Fruit fly (Drosophila melanogaster) whole organism, embryonic: ENCODE measurements around the gene CG32483.

Experiments
- CG10274 ChIP-seq: fragments of 200-800 bp; sonication (Bioruptor generic); optimal IDR thresholded peaks from 3 replicates; lab custom pipeline; 2017; ENCODE audit warnings: missing biosample characterization, mild to moderate bottlenecking, missing genetic modification characterization
- CG11093 ChIP-seq: fragments of 200-800 bp; sonication (Bioruptor generic); IDR thresholded peaks from 3 replicates; pipeline ENCODE4 v1.3.6; 2022; ENCODE audit warnings: missing biosample characterization, missing genetic modification characterization
- CG11398 ChIP-seq: fragments of 200-800 bp; sonication (Bioruptor generic); optimal IDR thresholded peaks from 2 replicates; lab custom pipeline; 2016; ENCODE audit warnings: missing biosample characterization, missing genetic modification characterization
- CG12659 ChIP-seq: fragments of 200-800 bp; sonication (Bioruptor generic); optimal IDR thresholded peaks from 3 replicates; lab custom pipeline; 2017; ENCODE audit warnings: mild to moderate bottlenecking, missing biosample characterization, missing genetic modification reagents, missing genetic modification characterization
- CG13775 ChIP-seq: fragments of 200-800 bp; sonication (Bioruptor generic); optimal IDR thresholded peaks from 3 replicates; lab custom pipeline; 2017; ENCODE audit warnings: missing biosample characterization, mild to moderate bottlenecking, missing genetic modification characterization
- CG13894 ChIP-seq: fragments of 200-800 bp; sonication (Bioruptor generic); optimal IDR thresholded peaks from 3 replicates; lab custom pipeline; 2018; ENCODE audit warnings: missing biosample characterization, mild to moderate bottlenecking, missing genetic modification characterization, moderate library complexity
- CG14710 ChIP-seq: fragments of 200-800 bp; sonication (Bioruptor generic); optimal IDR thresholded peaks from 3 replicates; lab custom pipeline; 2019; ENCODE audit warnings: missing biosample characterization, mild to moderate bottlenecking, missing genetic modification characterization, moderate library complexity
- CG14965 ChIP-seq: fragments of 200-800 bp; sonication (Bioruptor generic); optimal IDR thresholded peaks from 2 replicates; lab custom pipeline; 2016; ENCODE audit warnings: missing biosample characterization, missing genetic modification characterization, borderline replicate concordance
- CG15073 ChIP-seq: fragments of 200-800 bp; sonication (Bioruptor generic); optimal IDR thresholded peaks from 2 replicates; lab custom pipeline; 2016; ENCODE audit warnings: missing biosample characterization, missing genetic modification characterization
- CG15514 ChIP-seq: fragments of 200-800 bp; sonication (Bioruptor generic); optimal IDR thresholded peaks from 3 replicates; lab custom pipeline; 2017; ENCODE audit warnings: missing biosample characterization, missing genetic modification characterization, mild to moderate bottlenecking, moderate library complexity, missing genetic modification reagents
- CG17328 ChIP-seq: fragments of 200-800 bp; sonication (Bioruptor generic); IDR thresholded peaks from 2 replicates; pipeline ENCODE4 v1.3.6; 2022; ENCODE audit warnings: missing biosample characterization, missing genetic modification characterization
- CG17385 ChIP-seq: fragments of 200-800 bp; sonication (Bioruptor generic); optimal IDR thresholded peaks from 3 replicates; lab custom pipeline; 2018; ENCODE audit warnings: missing biosample characterization, mild to moderate bottlenecking, missing genetic modification characterization
- CG17912 ChIP-seq: fragments of 200-800 bp; sonication (Bioruptor generic); optimal IDR thresholded peaks from 2 replicates; lab custom pipeline; 2018; ENCODE audit warnings: missing biosample characterization, mild to moderate bottlenecking, missing genetic modification characterization
- CG2116 ChIP-seq: fragments of 200-800 bp; sonication (Bioruptor generic); optimal IDR thresholded peaks from 3 replicates; lab custom pipeline; 2018; ENCODE audit warnings: missing biosample characterization, mild to moderate bottlenecking, missing genetic modification characterization
- CG2120 ChIP-seq: fragments of 200-800 bp; sonication (Bioruptor generic); optimal IDR thresholded peaks from 3 replicates; lab custom pipeline; 2016; ENCODE audit warnings: missing biosample characterization, missing genetic modification characterization
- CG2129 ChIP-seq: fragments of 200-800 bp; sonication (Bioruptor generic); IDR thresholded peaks from 2 replicates; pipeline ENCODE4 v1.3.6; 2022; ENCODE audit warnings: missing biosample characterization, missing genetic modification characterization; ENCODE audit not compliant: partially characterized antibody
- CG2199 ChIP-seq: fragments of 200-800 bp; sonication (Bioruptor generic); IDR thresholded peaks from 3 replicates; pipeline ENCODE4 v1.3.6; 2022; ENCODE audit warnings: missing biosample characterization, missing genetic modification characterization
- CG2712 ChIP-seq: fragments of 200-800 bp; optimal IDR thresholded peaks from 3 replicates; lab custom pipeline; 2019; ENCODE audit warnings: missing biosample characterization, mild to moderate bottlenecking, missing genetic modification characterization, moderate library complexity
- CG31224 ChIP-seq: fragments of 200-800 bp; sonication (Bioruptor generic); IDR thresholded peaks from 2 replicates; pipeline ENCODE4 v1.3.6; 2022; ENCODE audit warnings: missing biosample characterization, missing genetic modification characterization
- CG3281 ChIP-seq: fragments of 200-800 bp; sonication (Bioruptor generic); optimal IDR thresholded peaks from 3 replicates; lab custom pipeline; 2017; ENCODE audit warnings: missing biosample characterization, mild to moderate bottlenecking, missing genetic modification characterization
- CG34224 ChIP-seq: fragments of 200-800 bp; sonication (Bioruptor generic); IDR thresholded peaks from 3 replicates; pipeline ENCODE4 v1.3.6; 2022; ENCODE audit warnings: missing biosample characterization, missing genetic modification characterization; ENCODE audit not compliant: partially characterized antibody
- CG3847 ChIP-seq: fragments of 200-800 bp; sonication (Bioruptor generic); IDR thresholded peaks from 2 replicates; pipeline ENCODE4 v1.3.6; 2022; ENCODE audit warnings: missing biosample characterization, missing genetic modification characterization
- CG4360 ChIP-seq: fragments of 200-800 bp; sonication (Bioruptor generic); IDR thresholded peaks from 2 replicates; pipeline ENCODE4 v1.3.6; 2022; ENCODE audit warnings: missing biosample characterization, missing genetic modification characterization
- CG6254 ChIP-seq: fragments of 200-800 bp; sonication (Bioruptor generic); optimal IDR thresholded peaks from 3 replicates; lab custom pipeline; 2017; ENCODE audit warnings: mild to moderate bottlenecking, missing biosample characterization, missing genetic modification reagents, missing genetic modification characterization
- CG7357 ChIP-seq: fragments of 200-800 bp; sonication (Bioruptor generic); IDR thresholded peaks from 3 replicates; pipeline ENCODE4 v1.3.6; 2022; ENCODE audit warnings: missing biosample characterization, missing genetic modification characterization
- CG9609 ChIP-seq: fragments of 200-800 bp; sonication (Bioruptor generic); optimal IDR thresholded peaks from 3 replicates; lab custom pipeline; 2016; ENCODE audit warnings: missing biosample characterization, missing genetic modification characterization
- Hand ChIP-seq: fragments of 200-800 bp; sonication (Bioruptor generic); optimal IDR thresholded peaks from 2 replicates; lab custom pipeline; 2017; ENCODE audit warnings: mild to moderate bottlenecking, missing biosample characterization, missing genetic modification reagents, missing genetic modification characterization
- Hr39 ChIP-seq: fragments of >200 bp; optimal IDR thresholded peaks from 2 replicates; lab custom pipeline; 2017
- Jarid2 ChIP-seq: fragments of 200-800 bp; sonication (Bioruptor generic); optimal IDR thresholded peaks from 3 replicates; lab custom pipeline; 2017; ENCODE audit warnings: mild to moderate bottlenecking, missing biosample characterization, missing genetic modification reagents, missing genetic modification characterization
- Max ChIP-seq: fragments of 200-800 bp; sonication (Bioruptor generic); optimal IDR thresholded peaks from 2 replicates; lab custom pipeline; 2016; ENCODE audit warnings: missing biosample characterization, mild to moderate bottlenecking, missing genetic modification characterization
- Nf-YC ChIP-seq: fragments of 200-800 bp; optimal IDR thresholded peaks from 3 replicates; lab custom pipeline; 2019; ENCODE audit warnings: missing biosample characterization, mild to moderate bottlenecking, missing genetic modification characterization, moderate library complexity
- Opbp ChIP-seq: fragments of 200-800 bp; sonication (Bioruptor generic); IDR thresholded peaks from 3 replicates; pipeline ENCODE4 v1.3.6; 2022; ENCODE audit warnings: missing biosample characterization, missing genetic modification characterization; ENCODE audit not compliant: partially characterized antibody
- Ravus ChIP-seq: fragments of 200-800 bp; sonication (Bioruptor generic); IDR thresholded peaks from 2 replicates; pipeline ENCODE4 v1.3.6; 2022; ENCODE audit warnings: missing biosample characterization, missing genetic modification characterization
- Sox102F ChIP-seq: fragments of 200-800 bp; sonication (Bioruptor generic); optimal IDR thresholded peaks from 2 replicates; lab custom pipeline; 2018; ENCODE audit warnings: missing biosample characterization, mild to moderate bottlenecking, missing genetic modification characterization, moderate library complexity
- Tbp ChIP-seq: fragments of >200 bp; optimal IDR thresholded peaks from 2 replicates; lab custom pipeline; 2018; ENCODE audit warnings: missing biosample characterization, missing genetic modification characterization
- YL-1 ChIP-seq: fragments of 200-800 bp; sonication (Bioruptor generic); optimal IDR thresholded peaks from 3 replicates; lab custom pipeline; 2017; ENCODE audit warnings: missing biosample characterization, mild to moderate bottlenecking, missing genetic modification characterization
- cato ChIP-seq: fragments of 200-800 bp; sonication (Bioruptor generic); optimal IDR thresholded peaks from 2 replicates; lab custom pipeline; 2016; ENCODE audit warnings: missing biosample characterization, missing genetic modification characterization, borderline replicate concordance
- chinmo ChIP-seq: fragments of 200-800 bp; sonication (Bioruptor generic); IDR thresholded peaks from 4 replicates; pipeline ENCODE4 v1.3.6; 2022; ENCODE audit warnings: missing biosample characterization, missing genetic modification characterization; ENCODE audit not compliant: partially characterized antibody
- ci ChIP-seq: fragments of 200-800 bp; sonication (Bioruptor generic); IDR thresholded peaks from 3 replicates; pipeline ENCODE4 v1.3.6; 2022; ENCODE audit warnings: missing biosample characterization, missing genetic modification characterization
- danr ChIP-seq: fragments of 200-800 bp; sonication (Bioruptor generic); IDR thresholded peaks from 2 replicates; pipeline ENCODE4 v1.3.6; 2022; ENCODE audit warnings: missing biosample characterization, missing genetic modification characterization
- dysf ChIP-seq: fragments of 200-800 bp; sonication (Bioruptor generic); IDR thresholded peaks from 3 replicates; pipeline ENCODE4 v1.3.6; 2022; ENCODE audit warnings: missing biosample characterization, missing genetic modification characterization
- ewg ChIP-seq: fragments of 200-800 bp; sonication (Bioruptor generic); optimal IDR thresholded peaks from 3 replicates; lab custom pipeline; 2017; ENCODE audit warnings: mild to moderate bottlenecking, missing biosample characterization, missing genetic modification reagents, missing genetic modification characterization
- exex ChIP-seq: fragments of 200-800 bp; sonication (Bioruptor generic); optimal IDR thresholded peaks from 4 replicates; lab custom pipeline; 2018; ENCODE audit warnings: missing biosample characterization, mild to moderate bottlenecking, missing genetic modification characterization, moderate library complexity
- fd64A ChIP-seq: fragments of 200-800 bp; sonication (Bioruptor generic); optimal IDR thresholded peaks from 3 replicates; lab custom pipeline; 2018; ENCODE audit warnings: missing biosample characterization, mild to moderate bottlenecking, missing genetic modification characterization
- lov ChIP-seq, 2 experiments: fragments of 200-800 bp in 1 of 2; fragments of >200 bp in 1 of 2; sonication (Bioruptor generic) in 1 of 2; IDR thresholded peaks in 1 of 2; optimal IDR thresholded peaks in 1 of 2; 2 replicates in 1 of 2; 3 replicates in 1 of 2; pipeline versions ENCODE4 v1.3.6 to Lab custom; 2017 to 2022; ENCODE audit warnings: missing biosample characterization in 1 of 2, missing genetic modification characterization in 1 of 2
- peb ChIP-seq: fragments of 200-800 bp; sonication (Bioruptor generic); IDR thresholded peaks from 2 replicates; pipeline ENCODE4 v1.3.6; 2022; ENCODE audit warnings: missing biosample characterization, missing genetic modification characterization
- sim ChIP-seq: fragments of 200-800 bp; sonication (Bioruptor generic); IDR thresholded peaks from 2 replicates; pipeline ENCODE4 v1.3.6; 2022; ENCODE audit warnings: missing biosample characterization, missing genetic modification characterization
- ttk ChIP-seq: fragments of 200-800 bp; sonication (Bioruptor generic); IDR thresholded peaks from 2 replicates; pipeline ENCODE4 v2.1.2; 2022; ENCODE audit warnings: missing biosample characterization, missing genetic modification characterization
- wek ChIP-seq: fragments of 200-800 bp; sonication (Bioruptor generic); optimal IDR thresholded peaks from 3 replicates; lab custom pipeline; 2018; ENCODE audit warnings: missing biosample characterization, mild to moderate bottlenecking, missing genetic modification characterization, moderate library complexity
- wor ChIP-seq: fragments of 200-800 bp; sonication (Bioruptor generic); IDR thresholded peaks from 2 replicates; pipeline ENCODE4 v1.3.6; 2022; ENCODE audit warnings: missing biosample characterization, missing genetic modification characterization

CG32483 gene

DNA sequence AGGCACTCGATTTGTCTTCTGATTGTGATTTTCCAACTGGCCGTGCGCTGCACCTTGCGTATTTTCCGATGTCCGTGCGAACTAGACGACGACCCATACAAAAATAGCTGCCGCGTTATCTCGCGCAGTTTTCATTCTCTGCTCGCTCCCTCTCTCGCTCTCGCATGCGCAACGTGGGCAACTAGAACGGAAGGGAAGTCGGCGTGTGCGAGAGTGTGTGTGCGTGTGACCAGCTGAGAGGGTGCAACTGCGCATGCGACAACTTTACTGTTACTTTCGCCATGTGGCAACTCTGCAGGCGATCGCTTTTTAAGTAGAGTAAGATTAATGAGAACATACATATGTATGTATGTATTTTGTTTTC lies 4.5 kb downstream of the CG32483 start, which contains the start of gene ebd1 (continued):
- TF ChIP-seq CG4360 (GFP tag; lab: Robert Waterston, UW) (no peak), CG34224 (GFP tag; lab: Robert Waterston, UW) (0 out of 3 replicates have a peak, but pooled peaks have one; percentile 16), CG12659 (peak; percentile 7), Tbp (GFP tag; lab: Kevin White, UChicago) (no peak), chinmo (0 out of 4 replicates have a peak, but pooled peaks have one; percentile 47), wek (GFP tag; lab: Kevin White, UChicago) (no peak), CG14710 (tag; lab: Kevin White, UChicago) (peak; percentile 1), CG2116 (GFP tag; lab: Kevin White, UChicago) (no peak), CG9609 (GFP tag; lab: Kevin White, UChicago) (no peak), danr (GFP tag; lab: Robert Waterston, UW) (no peak), CG13894 (tag; lab: Kevin White, UChicago) (peak; percentile 17), ttk (peak; percentile 46; the same call in 1 of the 2 replicates), dysf (GFP tag; lab: Robert Waterston, UW) (no peak), Ravus (no peak), CG31224 (GFP tag; lab: Robert Waterston, UW) (no peak), cato (no peak), fd64A (peak; percentile 19), CG2129 (GFP tag; lab: Robert Waterston, UW) (no peak), CG3847 (GFP tag; lab: Robert Waterston, UW) (no peak), CG10274 (GFP tag; lab: Kevin White, UChicago) (no peak), CG2199 (0 out of 3 replicates have a peak, but pooled peaks have one; percentile 49), CG2712 (tag; lab: Kevin White, UChicago) (peak; percentile 24), Jarid2 (peak; percentile 10), CG17912 (GFP tag; lab: Kevin White, UChicago) (peak; percentile 7), CG7357 (GFP tag; lab: Robert Waterston, UW) (no peak), Max (GFP tag; lab: Kevin White, UChicago) (peak; percentile 19), CG13775 (GFP tag; lab: Kevin White, UChicago) (no peak), CG17385 (GFP tag; lab: Kevin White, UChicago) (no peak), CG11398 (GFP tag; lab: Kevin White, UChicago) (no peak), YL-1 (GFP tag; lab: Kevin White, UChicago) (peak; percentile 70), ci (no peak; the same call in 2 of the 3 replicates), CG15514 (GFP tag; lab: Kevin White, UChicago) (peak; percentile 23), Hand (GFP tag; lab: Kevin White, UChicago) (no peak), Sox102F (GFP tag; lab: Kevin White, UChicago) (no peak), CG6254 (GFP tag; lab: Kevin White, UChicago) (no peak), CG14965 (GFP tag; lab: Kevin White, UChicago) (no peak), lov (optimal IDR thresholded peaks at IDR 0.05; lab: Kevin White, UChicago) (no peak), lov (GFP tag; IDR thresholded peaks at IDR 0.05; lab: Robert Waterston, UW) (no peak), Hr39 (lab: Kevin White, UChicago) (no peak), Opbp (GFP tag; lab: Robert Waterston, UW) (no peak; the same call in 2 of the 3 replicates), peb (GFP tag; lab: Robert Waterston, UW) (no peak), exex (tag; lab: Kevin White, UChicago) (peak; percentile 23), sim (GFP tag; lab: Robert Waterston, UW) (no peak), CG17328 (GFP tag; lab: Robert Waterston, UW) (0 out of 2 replicates have a peak, but pooled peaks have one; percentile 5), CG11093 (GFP tag; lab: Robert Waterston, UW) (no peak), ewg (GFP tag; lab: Kevin White, UChicago) (peak; percentile 97), wor (GFP tag; lab: Robert Waterston, UW) (no peak), Nf-YC (tag; lab: Kevin White, UChicago) (peak; percentile 20), CG2120 (GFP tag; lab: Kevin White, UChicago) (no peak), CG15073 (GFP tag; lab: Kevin White, UChicago) (no peak), CG3281 (GFP tag; lab: Kevin White, UChicago) (no peak)
